Worm (Caenorhabditis elegans) whole organism, L4 larva: Measurements from ENCODE around the gene ZK355.2.

ENCODE experiments used
- cey-2 ChIP-seq: sonication (generic microtip); optimal IDR thresholded peaks from 3 replicates; lab custom pipeline; 2017; ENCODE audit warnings: missing genetic modification characterization, mild to moderate bottlenecking, missing compliant biosample characterization, antibody characterized with exemption, borderline replicate concordance; ENCODE audit not compliant: insufficient read depth
- lin-1 ChIP-seq: fragments of 200-800 bp; sonication (Bioruptor generic); IDR thresholded peaks from 2 replicates; pipeline ENCODE4 v1.3.6; 2022; ENCODE audit warnings: missing genetic modification reagents, missing genetic modification characterization, missing compliant biosample characterization
- nhr-237 ChIP-seq: sonication (generic microtip); optimal IDR thresholded peaks from 2 replicates; lab custom pipeline; 2017; ENCODE audit warnings: missing biosample characterization, missing genetic modification characterization
- pha-4 ChIP-seq, 2 experiments: fragments of 150-350 bp in 1 of 2; fragments of 200-800 bp in 1 of 2; sonication (Bioruptor generic) in 1 of 2; IDR thresholded peaks in 1 of 2; optimal IDR thresholded peaks in 1 of 2; 2 replicates each; pipeline versions ENCODE4 v1.3.6 to Lab custom; 2014 to 2022; ENCODE audit warnings: missing genetic modification characterization in 2 of 2, missing genetic modification reagents in 2 of 2, missing biosample characterization in 1 of 2, missing compliant biosample characterization in 1 of 2
- zag-1 ChIP-seq: fragments of 150-350 bp; optimal IDR thresholded peaks from 2 replicates; lab custom pipeline; 2014; ENCODE audit warnings: missing biosample characterization, missing genetic modification characterization
- zfp-3 ChIP-seq: fragments of 200-800 bp; sonication (Bioruptor generic); conservative IDR thresholded peaks from 2 replicates; pipeline ENCODE4 v1.3.6; 2022; ENCODE audit warnings: missing genetic modification reagents, missing genetic modification characterization, missing compliant biosample characterization

DNA sequence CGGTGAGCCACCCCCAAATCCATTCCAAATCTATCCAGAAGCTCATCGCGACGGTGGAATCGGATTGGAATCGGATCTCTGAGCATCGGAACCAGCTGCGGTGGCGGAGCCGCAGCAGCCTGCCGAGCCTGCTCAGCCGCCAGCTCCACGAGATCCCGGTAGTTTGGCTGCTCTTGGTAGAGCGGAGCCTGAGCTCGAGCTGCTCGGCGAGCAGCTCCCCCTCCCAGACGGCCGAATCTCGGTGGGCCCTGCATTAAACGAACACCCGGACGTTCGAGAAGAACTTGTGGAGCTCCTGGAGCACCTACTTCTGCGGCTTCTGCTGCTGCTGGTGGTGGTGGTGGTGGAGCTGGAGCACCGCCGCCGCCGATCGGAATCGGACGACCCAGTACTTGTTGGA is 20.0 kb upstream of the ZK355.2 start:
- TF ChIP-seq zfp-3 (GFP tag; lab: Robert Waterston, UW) (no peak), zag-1 (tag; lab: Kevin White, UChicago) (no peak), pha-4 (GFP tag; IDR thresholded peaks at IDR 0.05; lab: Robert Waterston, UW) (peak; percentile 64; the same call in 1 of the 2 replicates), pha-4 (tag; optimal IDR thresholded peaks at IDR 0.05; lab: Kevin White, UChicago) (no peak), nhr-237 (tag; lab: Kevin White, UChicago) (no peak), cey-2 (no peak), lin-1 (GFP tag; lab: Robert Waterston, UW) (no peak)
